Worm (Caenorhabditis elegans) whole organism, L2 larva: ENCODE results near the gene C26B2.2.

Source experiments
- ZK546.5 ChIP-seq: sonication (generic microtip); optimal IDR thresholded peaks from 2 replicates; lab custom pipeline; 2017; ENCODE audit warnings: missing biosample characterization, missing genetic modification characterization
- alr-1 ChIP-seq: fragments of 150-350 bp; optimal IDR thresholded peaks from 2 replicates; lab custom pipeline; 2014; ENCODE audit warnings: missing biosample characterization, missing genetic modification characterization
- lin-39 ChIP-seq: fragments of 150-350 bp; optimal IDR thresholded peaks from 2 replicates; lab custom pipeline; 2014; ENCODE audit warnings: missing biosample characterization, missing genetic modification reagents, missing genetic modification characterization
- lsy-2 ChIP-seq, 2 experiments: fragments of 150-350 bp in 1 of 2; sonication (generic microtip) in 1 of 2; optimal IDR thresholded peaks; 2 replicates each; lab custom pipeline; 2014 to 2017; ENCODE audit warnings: missing biosample characterization in 2 of 2, missing genetic modification characterization in 2 of 2
- nhr-23 ChIP-seq: fragments of 150-350 bp; optimal IDR thresholded peaks from 2 replicates; lab custom pipeline; 2014; ENCODE audit warnings: missing biosample characterization, missing genetic modification reagents, missing genetic modification characterization
- nhr-237 ChIP-seq: fragments of 150-350 bp; optimal IDR thresholded peaks from 2 replicates; lab custom pipeline; 2014; ENCODE audit warnings: missing biosample characterization, missing genetic modification characterization
- nhr-77 ChIP-seq: fragments of 150-350 bp; optimal IDR thresholded peaks from 2 replicates; lab custom pipeline; 2014; ENCODE audit warnings: missing biosample characterization, missing genetic modification characterization
- peb-1 ChIP-seq: fragments of 150-350 bp; optimal IDR thresholded peaks from 2 replicates; lab custom pipeline; 2014; ENCODE audit warnings: missing biosample characterization, missing genetic modification characterization
- sma-3 ChIP-seq: sonication (generic microtip); optimal IDR thresholded peaks from 2 replicates; lab custom pipeline; 2016; ENCODE audit warnings: missing genetic modification reagents, missing genetic modification characterization, missing compliant biosample characterization
- snpc-4 ChIP-seq: fragments of 150-350 bp; optimal IDR thresholded peaks from 2 replicates; lab custom pipeline; 2014; ENCODE audit warnings: missing biosample characterization, missing genetic modification characterization
- ztf-4 ChIP-seq: fragments of 150-350 bp; optimal IDR thresholded peaks from 2 replicates; lab custom pipeline; 2014; ENCODE audit warnings: missing biosample characterization, missing genetic modification characterization

DNA sequence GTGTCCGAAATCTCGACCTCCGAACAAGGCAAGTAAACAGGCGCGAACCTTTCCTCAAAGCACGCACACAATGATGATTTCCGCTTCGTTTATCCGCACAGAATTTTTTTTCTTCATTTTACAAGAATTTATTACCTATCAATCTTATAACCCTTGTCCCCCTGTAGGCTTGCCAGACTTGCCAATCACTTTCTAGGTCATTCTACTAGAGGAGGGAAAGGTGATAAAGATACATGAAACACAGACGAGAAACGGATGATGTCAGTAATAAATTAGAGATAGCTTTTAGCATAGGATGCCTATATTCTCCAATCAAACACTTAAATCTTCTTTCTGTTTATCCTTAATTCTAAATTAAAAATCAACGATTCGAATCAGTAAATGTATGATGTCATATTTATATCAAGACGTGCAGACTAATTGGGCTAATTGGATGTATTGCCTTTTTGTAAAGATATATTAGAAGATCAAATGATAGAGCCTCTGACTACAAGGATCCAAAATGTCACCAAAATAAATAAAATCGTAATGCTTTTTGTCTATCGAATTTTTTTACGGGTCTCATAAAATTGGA, 5.5 kb upstream of the C26B2.2 start:
- TF ChIP-seq alr-1 (tag; lab: Kevin White, UChicago) (no peak), snpc-4 (no peak), sma-3 (GFP tag; lab: Kevin White, UChicago) (peak; percentile 51), peb-1 (no peak), nhr-237 (tag; lab: Kevin White, UChicago) (no peak), lin-39 (tag; lab: Kevin White, UChicago) (no peak), lsy-2 (tag; optimal IDR thresholded peaks at IDR 0.05; lab: Kevin White, UChicago) (no peak), ZK546.5 (tag; lab: Kevin White, UChicago) (no peak), nhr-77 (tag; lab: Kevin White, UChicago) (no peak), ztf-4 (tag; lab: Kevin White, UChicago) (no peak), nhr-23 (no peak)
